Fruit fly (Drosophila melanogaster) whole organism, prepupa: Measurements from ENCODE around the gene CG16721.
A peak's percentile ranks its signal among the peaks of the same experiment; 100 is the strongest.

Experiments
- Blimp-1 ChIP-seq: fragments of 200-800 bp; sonication (Bioruptor generic); optimal IDR thresholded peaks from 3 replicates; lab custom pipeline; 2017; ENCODE audit warnings: missing biosample characterization, missing genetic modification characterization, mild to moderate bottlenecking, moderate library complexity, missing genetic modification reagents
- CG10669 ChIP-seq: fragments of 200-800 bp; sonication (Bioruptor generic); optimal IDR thresholded peaks from 3 replicates; lab custom pipeline; 2018; ENCODE audit warnings: missing biosample characterization, mild to moderate bottlenecking, missing genetic modification characterization, moderate library complexity
- CG11762 ChIP-seq: fragments of 200-800 bp; sonication (Bioruptor generic); optimal IDR thresholded peaks from 3 replicates; lab custom pipeline; 2016; ENCODE audit warnings: missing biosample characterization, missing genetic modification characterization; ENCODE audit not compliant: insufficient read depth
- CG15336 ChIP-seq: fragments of 200-800 bp; sonication (Bioruptor generic); IDR thresholded peaks from 2 replicates; pipeline ENCODE4 v1.3.6; 2022; ENCODE audit warnings: missing biosample characterization, missing genetic modification characterization
- CG1621 ChIP-seq: fragments of 200-800 bp; sonication (Bioruptor generic); optimal IDR thresholded peaks from 3 replicates; lab custom pipeline; 2018; ENCODE audit warnings: missing biosample characterization, mild to moderate bottlenecking, missing genetic modification characterization
- CG16779 ChIP-seq: fragments of 200-800 bp; sonication (Bioruptor generic); optimal IDR thresholded peaks from 3 replicates; lab custom pipeline; 2017; ENCODE audit warnings: missing biosample characterization, mild to moderate bottlenecking, missing genetic modification characterization
- CG3032 ChIP-seq: fragments of 200-800 bp; optimal IDR thresholded peaks from 2 replicates; lab custom pipeline; 2019; ENCODE audit warnings: missing biosample characterization, mild to moderate bottlenecking, missing genetic modification characterization, moderate library complexity
- CG31627 ChIP-seq: fragments of 200-800 bp; sonication (Bioruptor generic); optimal IDR thresholded peaks from 3 replicates; lab custom pipeline; 2016; ENCODE audit warnings: missing biosample characterization, missing genetic modification characterization
- CG32006 ChIP-seq: fragments of 200-800 bp; sonication (Bioruptor generic); optimal IDR thresholded peaks from 3 replicates; lab custom pipeline; 2017; ENCODE audit warnings: missing biosample characterization, mild to moderate bottlenecking, missing genetic modification characterization
- CG3919 ChIP-seq: fragments of 200-800 bp; sonication (Bioruptor generic); optimal IDR thresholded peaks from 3 replicates; lab custom pipeline; 2016; ENCODE audit warnings: missing biosample characterization, missing genetic modification characterization
- CG4318 ChIP-seq: fragments of 200-800 bp; sonication (Bioruptor generic); optimal IDR thresholded peaks from 3 replicates; lab custom pipeline; 2017; ENCODE audit warnings: missing biosample characterization, mild to moderate bottlenecking, missing genetic modification characterization
- CG6276 ChIP-seq: fragments of 200-800 bp; sonication (Bioruptor generic); optimal IDR thresholded peaks from 2 replicates; lab custom pipeline; 2017; ENCODE audit warnings: missing biosample characterization, mild to moderate bottlenecking, missing genetic modification characterization
- CG6808 ChIP-seq: fragments of 200-800 bp; sonication (Bioruptor generic); optimal IDR thresholded peaks from 3 replicates; lab custom pipeline; 2017; ENCODE audit warnings: missing biosample characterization, missing genetic modification characterization, mild to moderate bottlenecking, moderate library complexity, missing genetic modification reagents
- CG6854 ChIP-seq: fragments of 200-800 bp; sonication (Bioruptor generic); optimal IDR thresholded peaks from 2 replicates; lab custom pipeline; 2017; ENCODE audit warnings: missing biosample characterization, mild to moderate bottlenecking, missing genetic modification characterization
- CG7368 ChIP-seq: fragments of 200-800 bp; sonication (Bioruptor generic); optimal IDR thresholded peaks from 3 replicates; lab custom pipeline; 2016; ENCODE audit warnings: missing biosample characterization, missing genetic modification characterization
- CG8119 ChIP-seq: fragments of 200-800 bp; sonication (Bioruptor generic); IDR thresholded peaks from 3 replicates; pipeline ENCODE4 v1.3.6; 2022; ENCODE audit warnings: missing biosample characterization, missing genetic modification characterization
- CG8319 ChIP-seq: fragments of 200-800 bp; sonication (Bioruptor generic); optimal IDR thresholded peaks from 3 replicates; lab custom pipeline; 2016; ENCODE audit warnings: missing biosample characterization, missing genetic modification characterization
- CG9139 ChIP-seq: fragments of 200-800 bp; sonication (Bioruptor generic); optimal IDR thresholded peaks from 3 replicates; lab custom pipeline; 2017; ENCODE audit warnings: missing biosample characterization, mild to moderate bottlenecking, missing genetic modification characterization
- Eip75B ChIP-seq: fragments of 200-800 bp; sonication (Bioruptor generic); optimal IDR thresholded peaks from 3 replicates; lab custom pipeline; 2016; ENCODE audit warnings: missing biosample characterization, missing genetic modification characterization
- Eip93F ChIP-seq: fragments of 200-800 bp; sonication (Bioruptor generic); optimal IDR thresholded peaks from 2 replicates; lab custom pipeline; 2016; ENCODE audit warnings: missing biosample characterization, mild to moderate bottlenecking, missing genetic modification characterization
- Ets96B ChIP-seq: fragments of 200-800 bp; optimal IDR thresholded peaks from 2 replicates; lab custom pipeline; 2019; ENCODE audit warnings: missing biosample characterization, mild to moderate bottlenecking, missing genetic modification characterization, moderate library complexity
- Gug ChIP-seq: fragments of 200-800 bp; sonication (Bioruptor generic); IDR thresholded peaks from 2 replicates; pipeline ENCODE4 v1.3.6; 2022; ENCODE audit warnings: missing biosample characterization, missing genetic modification characterization
- Hr39 ChIP-seq: fragments of 200-800 bp; sonication (Bioruptor generic); optimal IDR thresholded peaks from 2 replicates; lab custom pipeline; 2016; ENCODE audit warnings: missing biosample characterization, missing genetic modification characterization
- Hr4 ChIP-seq: fragments of 200-800 bp; sonication (Bioruptor generic); optimal IDR thresholded peaks from 3 replicates; lab custom pipeline; 2016; ENCODE audit warnings: missing biosample characterization, missing genetic modification characterization
- Lpt ChIP-seq: fragments of 200-800 bp; sonication (Bioruptor generic); optimal IDR thresholded peaks from 3 replicates; lab custom pipeline; 2016; ENCODE audit warnings: missing biosample characterization, missing genetic modification characterization
- OdsH ChIP-seq: fragments of 200-800 bp; sonication (Bioruptor generic); optimal IDR thresholded peaks from 3 replicates; lab custom pipeline; 2016; ENCODE audit warnings: missing biosample characterization, missing genetic modification characterization
- Smox ChIP-seq: fragments of 200-800 bp; sonication (Bioruptor generic); optimal IDR thresholded peaks from 3 replicates; lab custom pipeline; 2016; ENCODE audit warnings: missing biosample characterization, missing genetic modification characterization
- Sox102F ChIP-seq: fragments of 200-800 bp; sonication (Bioruptor generic); optimal IDR thresholded peaks from 2 replicates; lab custom pipeline; 2016; ENCODE audit warnings: missing biosample characterization, mild to moderate bottlenecking, missing genetic modification characterization
- Sox14 ChIP-seq: fragments of 200-800 bp; sonication (Bioruptor generic); optimal IDR thresholded peaks from 3 replicates; lab custom pipeline; 2016; ENCODE audit warnings: missing biosample characterization, missing genetic modification characterization
- Sox15 ChIP-seq: fragments of 200-800 bp; sonication (Bioruptor generic); optimal IDR thresholded peaks from 3 replicates; lab custom pipeline; 2016; ENCODE audit warnings: missing biosample characterization, missing genetic modification characterization
- achi ChIP-seq: fragments of 200-800 bp; sonication (Bioruptor generic); optimal IDR thresholded peaks from 3 replicates; lab custom pipeline; 2016; ENCODE audit warnings: missing biosample characterization, missing genetic modification characterization
- acj6 ChIP-seq: fragments of 200-800 bp; sonication (Bioruptor generic); optimal IDR thresholded peaks from 3 replicates; lab custom pipeline; 2016; ENCODE audit warnings: missing biosample characterization, missing genetic modification characterization
- dac ChIP-seq: fragments of 200-800 bp; sonication (Bioruptor generic); optimal IDR thresholded peaks from 2 replicates; lab custom pipeline; 2017; ENCODE audit warnings: missing biosample characterization, mild to moderate bottlenecking, missing genetic modification characterization
- dsx ChIP-seq: fragments of 200-800 bp; optimal IDR thresholded peaks from 3 replicates; lab custom pipeline; 2019; ENCODE audit warnings: missing biosample characterization, mild to moderate bottlenecking, missing genetic modification characterization, moderate library complexity; ENCODE audit not compliant: poor library complexity, severe bottlenecking
- eg ChIP-seq: fragments of 200-800 bp; sonication (Bioruptor generic); IDR thresholded peaks from 3 replicates; pipeline ENCODE4 v1.3.6; 2022; ENCODE audit warnings: missing biosample characterization, missing genetic modification characterization
- fkh ChIP-seq: fragments of 200-800 bp; sonication (Bioruptor generic); optimal IDR thresholded peaks from 3 replicates; lab custom pipeline; 2017; ENCODE audit warnings: missing biosample characterization, mild to moderate bottlenecking, missing genetic modification characterization, moderate library complexity
- lz ChIP-seq: fragments of 200-800 bp; sonication (Bioruptor generic); optimal IDR thresholded peaks from 3 replicates; lab custom pipeline; 2016; ENCODE audit warnings: missing biosample characterization, missing genetic modification characterization
- net ChIP-seq: fragments of 200-800 bp; sonication (Bioruptor generic); optimal IDR thresholded peaks from 3 replicates; lab custom pipeline; 2016; ENCODE audit warnings: missing biosample characterization, missing genetic modification characterization
- pdm3 ChIP-seq: fragments of 200-800 bp; sonication (Bioruptor generic); optimal IDR thresholded peaks from 3 replicates; lab custom pipeline; 2016; ENCODE audit warnings: missing biosample characterization, missing genetic modification characterization
- salr ChIP-seq, 2 experiments: fragments of 200-800 bp; sonication (Bioruptor generic); optimal IDR thresholded peaks; 3 replicates each; lab custom pipeline; 2016 to 2018; ENCODE audit warnings: missing biosample characterization in 2 of 2, missing genetic modification characterization in 2 of 2, mild to moderate bottlenecking in 1 of 2
- spab ChIP-seq: fragments of 200-800 bp; sonication (Bioruptor generic); optimal IDR thresholded peaks from 2 replicates; lab custom pipeline; 2017; ENCODE audit warnings: missing biosample characterization, mild to moderate bottlenecking, missing genetic modification characterization, missing genetic modification reagents
- ss ChIP-seq, 2 experiments: fragments of 200-800 bp; sonication (Bioruptor generic); optimal IDR thresholded peaks; 2 replicates in 1 of 2; 3 replicates in 1 of 2; lab custom pipeline; 2017 to 2018; ENCODE audit warnings: mild to moderate bottlenecking in 2 of 2, missing biosample characterization in 2 of 2, missing genetic modification characterization in 2 of 2, moderate library complexity in 1 of 2
- topi ChIP-seq: fragments of 200-800 bp; sonication (Bioruptor generic); optimal IDR thresholded peaks from 3 replicates; lab custom pipeline; 2016; ENCODE audit warnings: missing biosample characterization, missing genetic modification characterization
- vri ChIP-seq: fragments of 200-800 bp; sonication (Bioruptor generic); optimal IDR thresholded peaks from 3 replicates; lab custom pipeline; 2016; ENCODE audit warnings: missing biosample characterization, mild to moderate bottlenecking, missing genetic modification characterization

The CG16721 gene

dm6 chrX:5895821-5896550 is 16.3 kb downstream of the CG16721 start (continued):
- peak; percentile 63 for TF ChIP-seq Eip93F
- peak; percentile 96 for TF ChIP-seq CG31627 (GFP tag; lab: Kevin White, UChicago)
- peak; percentile 99 for TF ChIP-seq Sox14 (GFP tag; lab: Kevin White, UChicago)
- TF ChIP-seq dac (GFP tag; lab: Kevin White, UChicago), result peak; percentile 98
- TF ChIP-seq Gug (GFP tag; lab: Robert Waterston, UW), result peak; percentile 98
- TF ChIP-seq salr (GFP tag; optimal IDR thresholded peaks at IDR 0.05; lab: Kevin White, UChicago), result peak; percentile 98 to 99
- TF ChIP-seq dsx (GFP tag; lab: Kevin White, UChicago), result peak; percentile 98
- peak; percentile 97 for TF ChIP-seq lz (GFP tag; lab: Kevin White, UChicago)
- peak; percentile 99 to 100 for TF ChIP-seq ss (GFP tag; optimal IDR thresholded peaks at IDR 0.05; lab: Kevin White, UChicago)
- TF ChIP-seq Sox102F (GFP tag; lab: Kevin White, UChicago), result peak; percentile 95
- peak; percentile 98 for TF ChIP-seq CG8319 (GFP tag; lab: Kevin White, UChicago)
- TF ChIP-seq spab (GFP tag; lab: Kevin White, UChicago), result peak; percentile 99
- peak; percentile 99 for TF ChIP-seq Lpt (GFP tag; lab: Kevin White, UChicago)
- peak; percentile 99 for TF ChIP-seq CG10669
- peak; percentile 99 for TF ChIP-seq CG1621 (tag; lab: Kevin White, UChicago)
- peak; percentile 98 for TF ChIP-seq achi (GFP tag; lab: Kevin White, UChicago)
- TF ChIP-seq acj6 (GFP tag; lab: Kevin White, UChicago), result peak; percentile 99
- TF ChIP-seq pdm3, result peak; percentile 99
- TF ChIP-seq CG11762, result peak; percentile 99
- TF ChIP-seq Smox, result peak; percentile 94
- peak; percentile 95 for TF ChIP-seq CG6854 (GFP tag; lab: Kevin White, UChicago)
- peak; percentile 99 for TF ChIP-seq Hr4

- TF ChIP-seq CG6276 (GFP tag; lab: Kevin White, UChicago) (peak; percentile 53), Eip75B (GFP tag; lab: Kevin White, UChicago) (peak; percentile 9), CG10669 (peak; percentile 59), CG6808 (GFP tag; lab: Kevin White, UChicago) (peak; percentile 28), CG4318 (GFP tag; lab: Kevin White, UChicago) (peak; percentile 44), CG16779 (tag; lab: Kevin White, UChicago) (no peak), Hr39 (GFP tag; lab: Kevin White, UChicago) (peak; percentile 72), Blimp-1 (GFP tag; lab: Kevin White, UChicago) (no peak), CG3919 (GFP tag; lab: Kevin White, UChicago) (peak; percentile 53), CG8319 (GFP tag; lab: Kevin White, UChicago) (no peak), CG8119 (GFP tag; lab: Robert Waterston, UW) (peak; percentile 69; the same call in 2 of the 3 replicates), CG6854 (GFP tag; lab: Kevin White, UChicago) (no peak), acj6 (GFP tag; lab: Kevin White, UChicago) (peak; percentile 68), OdsH (peak; percentile 68), CG9139 (no peak), Lpt (GFP tag; lab: Kevin White, UChicago) (peak; percentile 36), pdm3 (peak; percentile 71), net (peak; percentile 62), Gug (GFP tag; lab: Robert Waterston, UW) (peak; percentile 31; the same call in 1 of the 2 replicates), eg (GFP tag; lab: Robert Waterston, UW) (peak; percentile 83), CG32006 (GFP tag; lab: Kevin White, UChicago) (peak; percentile 76), salr (GFP tag; optimal IDR thresholded peaks at IDR 0.05; lab: Kevin White, UChicago) (peak in 1 of 2 experiments; percentile 59), dac (GFP tag; lab: Kevin White, UChicago) (peak; percentile 41), Ets96B (peak; percentile 39), CG3032 (tag; lab: Kevin White, UChicago) (peak; percentile 39), CG15336 (GFP tag; lab: Robert Waterston, UW) (peak; percentile 76), Smox (peak; percentile 71), Hr4 (peak; percentile 57), Sox15 (GFP tag; lab: Kevin White, UChicago) (peak; percentile 35), topi (GFP tag; lab: Kevin White, UChicago) (peak; percentile 64), vri (GFP tag; lab: Kevin White, UChicago) (peak; percentile 38), CG7368 (GFP tag; lab: Kevin White, UChicago) (peak; percentile 26), fkh (GFP tag; lab: Kevin White, UChicago) (no peak)
These were observed 17.4 kb downstream of the CG16721 start for dm6 chrX:5896809-5897700.
